Fruit fly (Drosophila melanogaster): ENCODE results near the gene CG43703.

Gene CG43703

dm6 chr2L:3740443-3740842 is 24.9 kb upstream of the CG43703 start (continued):
- TF ChIP-seq Camta (GFP tag; optimal IDR thresholded peaks at IDR 0.05) (no peak), row (GFP tag; IDR thresholded peaks at IDR 0.05) (peak; percentile 52; the same call in 2 of the 3 replicates), CG14667 (GFP tag; IDR thresholded peaks at IDR 0.05) (no peak), oc (tag; optimal IDR thresholded peaks at IDR 0.05) (no peak), Bdp1 (GFP tag; optimal IDR thresholded peaks at IDR 0.05) (no peak), CG2116 (GFP tag; optimal IDR thresholded peaks at IDR 0.05) (no peak), CG17361 (GFP tag; IDR thresholded peaks at IDR 0.05) (no peak), CG13624 (GFP tag; optimal IDR thresholded peaks at IDR 0.05) (no peak), insv (GFP tag; optimal IDR thresholded peaks at IDR 0.05) (no peak), Vsx1 (GFP tag; optimal IDR thresholded peaks at IDR 0.05) (no peak), chinmo (GFP tag; IDR thresholded peaks at IDR 0.05; ENCODE audit: partially characterized antibody) (no peak), CG2678 (tag; optimal IDR thresholded peaks at IDR 0.05) (peak; percentile 62), Ravus (GFP tag; IDR thresholded peaks at IDR 0.05) (no peak), CG10267 (tag; optimal IDR thresholded peaks at IDR 0.05) (no peak), CG17385 (GFP tag; optimal IDR thresholded peaks at IDR 0.05) (peak; percentile 20), CG1792 (GFP tag; optimal IDR thresholded peaks at IDR 0.05) (no peak), lilli (GFP tag; optimal IDR thresholded peaks at IDR 0.05) (peak; percentile 9), CG7839 (tag; optimal IDR thresholded peaks at IDR 0.05) (peak; percentile 46), HHEX (GFP tag; optimal IDR thresholded peaks at IDR 0.05) (peak; percentile 6), Xbp1 (GFP tag; optimal IDR thresholded peaks at IDR 0.05) (peak; percentile 17), stwl (tag; optimal IDR thresholded peaks at IDR 0.05) (peak; percentile 3), Ets97D (GFP tag; optimal IDR thresholded peaks at IDR 0.05) (no peak), CG12071 (GFP tag; optimal IDR thresholded peaks at IDR 0.05) (no peak), phol (tag; optimal IDR thresholded peaks at IDR 0.05) (peak; percentile 12), CG13894 (tag; optimal IDR thresholded peaks at IDR 0.05) (no peak), dpn (GFP tag; optimal IDR thresholded peaks at IDR 0.05) (peak in 1 of 2 experiments; percentile 14), maf-S (GFP tag; optimal IDR thresholded peaks at IDR 0.05) (no peak), cg (GFP tag; optimal IDR thresholded peaks at IDR 0.05) (no peak), ranshi (GFP tag; IDR thresholded peaks at IDR 0.05) (no peak), exex (tag; optimal IDR thresholded peaks at IDR 0.05) (no peak), cwo (GFP tag; optimal IDR thresholded peaks at IDR 0.05) (peak; percentile 12), sr (GFP tag; IDR thresholded peaks at IDR 0.05) (no peak), Oli (tag; optimal IDR thresholded peaks at IDR 0.05) (peak; percentile 35), Med (GFP tag) (peak; percentile 75), MBD-R2 (GFP tag; IDR thresholded peaks at IDR 0.05) (no peak), CG30403 (GFP tag; optimal IDR thresholded peaks at IDR 0.05) (peak; percentile 7), CG30431 (GFP tag; optimal IDR thresholded peaks at IDR 0.05) (no peak), Sin3A (optimal IDR thresholded peaks at IDR 0.05) (no peak), CG1647 (GFP tag; optimal IDR thresholded peaks at IDR 0.05) (no peak), CG42726 (GFP tag; IDR thresholded peaks at IDR 0.05; ENCODE audit: partially characterized antibody) (no peak), Meics (GFP tag; optimal IDR thresholded peaks at IDR 0.05) (peak; percentile 37), CG2120 (GFP tag; optimal IDR thresholded peaks at IDR 0.05) (peak; percentile 50), Optix (GFP tag; IDR thresholded peaks at IDR 0.05) (no peak), CG8359 (GFP tag; optimal IDR thresholded peaks at IDR 0.05; ENCODE audit: borderline replicate concordance) (no peak), Hr51 (GFP tag; optimal IDR thresholded peaks at IDR 0.05) (peak in 1 of 2 experiments; percentile 33), CG6689 (GFP tag; IDR thresholded peaks at IDR 0.05) (no peak), GATAe (GFP tag; conservative IDR thresholded peaks at IDR 0.05) (no peak), Adf1 (GFP tag; IDR thresholded peaks at IDR 0.05) (no peak), CG18262 (tag; optimal IDR thresholded peaks at IDR 0.05) (no peak), CG6791 (GFP tag; IDR thresholded peaks at IDR 0.05; ENCODE audit: partially characterized antibody) (no peak), dimm (GFP tag; IDR thresholded peaks at IDR 0.05) (no peak)

Measured in whole organism, embryonic.